Worm (Caenorhabditis elegans) whole organism, midembryonic: Measurements from ENCODE around the gene cdh-3.

Experiments used
- T22C8.4 ChIP-seq: fragments of 200-800 bp; sonication (Bioruptor generic); IDR thresholded peaks from 2 replicates; pipeline ENCODE4 v1.3.6; 2022; ENCODE audit warnings: missing genetic modification characterization, missing compliant biosample characterization
- cog-1 ChIP-seq: sonication (generic microtip); optimal IDR thresholded peaks from 2 replicates; lab custom pipeline; 2016; ENCODE audit warnings: missing genetic modification characterization, missing compliant biosample characterization
- flt-1 ChIP-seq: fragments of 200-800 bp; sonication (Bioruptor generic); IDR thresholded peaks from 2 replicates; pipeline ENCODE4 v1.3.6; 2022; ENCODE audit warnings: missing genetic modification characterization, missing compliant biosample characterization
- klf-2 ChIP-seq: fragments of 200-800 bp; sonication (Bioruptor generic); conservative IDR thresholded peaks from 2 replicates; pipeline ENCODE4 v1.3.6; 2022; ENCODE audit warnings: missing genetic modification reagents, missing genetic modification characterization, missing compliant biosample characterization
- med-1 ChIP-seq: sonication (generic microtip); optimal IDR thresholded peaks from 2 replicates; lab custom pipeline; 2017; ENCODE audit warnings: missing genetic modification characterization, mild to moderate bottlenecking, missing compliant biosample characterization, antibody characterized with exemption, missing genetic modification reagents; ENCODE audit not compliant: insufficient read depth
- ref-1 ChIP-seq: fragments of 200-800 bp; sonication (Bioruptor generic); conservative IDR thresholded peaks from 2 replicates; pipeline ENCODE4 v1.3.6; 2022; ENCODE audit warnings: missing genetic modification reagents, missing genetic modification characterization, missing compliant biosample characterization
- tab-1 ChIP-seq: fragments of 200-800 bp; sonication (Bioruptor generic); IDR thresholded peaks from 2 replicates; pipeline ENCODE4 v1.3.6; 2022; ENCODE audit warnings: missing genetic modification characterization, missing compliant biosample characterization
- ztf-23 ChIP-seq: fragments of 200-800 bp; sonication (Bioruptor generic); IDR thresholded peaks from 2 replicates; pipeline ENCODE4 v1.3.6; 2022; ENCODE audit warnings: missing genetic modification reagents, missing genetic modification characterization, missing compliant biosample characterization
- ztf-29 ChIP-seq: fragments of 200-800 bp; sonication (Bioruptor generic); IDR thresholded peaks from 2 replicates; pipeline ENCODE4 v1.3.6; 2022; ENCODE audit warnings: missing genetic modification reagents, missing genetic modification characterization, missing compliant biosample characterization

DNA sequence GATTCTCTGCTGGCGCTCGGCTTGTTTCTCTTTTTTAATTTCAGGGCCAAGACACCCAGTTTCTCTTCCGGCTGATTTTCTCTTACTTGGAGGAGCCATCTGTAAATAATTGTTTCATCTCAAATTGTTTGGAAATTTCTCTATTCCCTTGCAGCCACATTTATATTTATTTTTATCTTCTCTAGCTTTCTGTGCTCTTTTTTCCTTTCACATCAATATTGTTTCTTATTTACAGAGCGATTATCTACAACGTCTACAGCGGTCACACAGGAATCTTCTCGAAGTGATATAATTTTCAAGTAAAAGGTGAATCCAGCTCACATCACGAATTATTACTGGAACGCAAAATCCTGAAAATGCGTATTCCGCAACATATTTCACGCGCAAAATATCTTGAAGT is 18.7 kb upstream of the cdh-3 start, which contains the start of the genes ZK686.6 and ZK686.1:
- no peak for TF ChIP-seq cog-1 (tag; lab: Kevin White, UChicago)
- TF ChIP-seq ztf-29 (GFP tag; lab: Robert Waterston, UW), result no peak
- TF ChIP-seq ref-1 (GFP tag; lab: Robert Waterston, UW), result no peak
- TF ChIP-seq flt-1 (GFP tag; lab: Robert Waterston, UW), result no peak
- TF ChIP-seq ztf-23 (GFP tag; lab: Robert Waterston, UW), result no peak
- no peak for TF ChIP-seq med-1 (GFP tag; lab: Kevin White, UChicago)
- TF ChIP-seq T22C8.4, result no peak
- TF ChIP-seq klf-2 (GFP tag; lab: Robert Waterston, UW), result no peak
- TF ChIP-seq tab-1 (GFP tag; lab: Robert Waterston, UW), result no peak
